Fruit fly (Drosophila melanogaster): ENCODE results near the gene CG8852.

dm6 chr2L:3480443-3480839 lies 44.5 kb upstream of the CG8852 start:
- no peak for TF ChIP-seq CG8478 (optimal IDR thresholded peaks at IDR 0.05)
- peak; percentile 67 to 89 for TF ChIP-seq CTCF (optimal IDR thresholded peaks at IDR 0.05)
